Worm (Caenorhabditis elegans): ENCODE results near the gene snt-2.

DNA sequence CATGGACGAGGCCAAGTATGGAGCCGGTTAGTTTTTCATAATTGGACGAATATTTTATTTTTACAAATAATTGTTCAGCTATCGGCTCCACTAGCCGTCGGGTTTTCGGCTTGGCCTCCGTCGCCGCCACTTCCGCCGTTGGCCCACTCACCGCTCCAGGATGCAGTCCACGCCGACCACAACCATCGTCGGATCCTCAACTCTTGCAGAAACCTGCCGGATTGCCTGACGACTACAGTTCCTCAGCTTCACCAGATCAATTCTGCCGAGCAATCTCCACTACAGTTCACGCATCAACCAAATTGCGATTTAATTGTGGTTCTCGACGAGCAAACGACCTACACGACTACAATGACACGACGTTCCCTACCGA is 40.9 kb upstream of the snt-2 start:
- no peak for TF ChIP-seq ceh-39 (tag; optimal IDR thresholded peaks at IDR 0.05)
- no peak for TF ChIP-seq blmp-1 (tag; optimal IDR thresholded peaks at IDR 0.05)
- no peak for TF ChIP-seq pha-4 (tag; optimal IDR thresholded peaks at IDR 0.05)
- TF ChIP-seq nhr-28 (tag; optimal IDR thresholded peaks at IDR 0.05) = no peak
- TF ChIP-seq mep-1 (tag; optimal IDR thresholded peaks at IDR 0.05) = no peak
- no peak for TF ChIP-seq M03D4.4 (tag; optimal IDR thresholded peaks at IDR 0.05)
- TF ChIP-seq mab-5 (tag; optimal IDR thresholded peaks at IDR 0.05) = no peak
- no peak for TF ChIP-seq flh-1 (GFP tag; optimal IDR thresholded peaks at IDR 0.05)
- no peak for TF ChIP-seq elt-3 (tag; optimal IDR thresholded peaks at IDR 0.05)
- no peak for TF ChIP-seq ztf-11 (tag; optimal IDR thresholded peaks at IDR 0.05)
- no peak for TF ChIP-seq unc-39 (tag; optimal IDR thresholded peaks at IDR 0.05)
- TF ChIP-seq ham-2 (GFP tag; optimal IDR thresholded peaks at IDR 0.05) = no peak
